Fruit fly (Drosophila melanogaster) whole organism: ENCODE results near the gene CG4408.

ENCODE experiments used
- CG8478 ChIP-seq: fragments of >200 bp; optimal IDR thresholded peaks from 2 replicates; lab custom pipeline; 2018; ENCODE audit warnings: inconsistent platforms
- EcR ChIP-seq, 2 experiments: fragments of >200 bp; optimal IDR thresholded peaks; 2 replicates each; lab custom pipeline; 2017; ENCODE audit warnings: missing biosample characterization in 2 of 2, missing genetic modification characterization in 2 of 2, missing genetic modification reagents in 2 of 2
- pan ChIP-seq: fragments of >200 bp; optimal IDR thresholded peaks from 2 replicates; lab custom pipeline; 2017
- usp ChIP-seq: fragments of >200 bp; optimal IDR thresholded peaks from 2 replicates; lab custom pipeline; 2017; ENCODE audit warnings: missing biosample characterization, missing genetic modification characterization, mixed read lengths

- TF ChIP-seq pan (lab: Kevin White, UChicago) (no peak), EcR (GFP tag; optimal IDR thresholded peaks at IDR 0.05; lab: Kevin White, UChicago) (no peak), usp (no peak), CG8478 (lab: Kevin White, UChicago) (no peak)
These were observed 18.2 kb downstream of the CG4408 start for dm6 chr3R:23345057-23345776.
